Fruit fly (Drosophila melanogaster) S2 (cell line): ENCODE measurements around the gene mtd.

Experiments used
- CG8478 ChIP-seq: fragments of >200 bp; optimal IDR thresholded peaks from 2 replicates; lab custom pipeline; 2018
- CTCF ChIP-seq, 2 experiments: fragments of >200 bp; optimal IDR thresholded peaks; 2 replicates each; lab custom pipeline; 2018

- no peak for TF ChIP-seq CTCF (optimal IDR thresholded peaks at IDR 0.05; lab: Kevin White, UChicago)
- TF ChIP-seq CG8478, result no peak
Observed at dm6 chr3R:5251243-5251865, 98.9 kb downstream of the mtd start, which contains the start of gene CtsF.
